Fruit fly (Drosophila melanogaster) whole organism, embryonic: ENCODE results near the gene CG34288.

ENCODE experiments used
- Ada2b ChIP-seq: fragments of 200-800 bp; sonication (Bioruptor generic); IDR thresholded peaks from 2 replicates; pipeline ENCODE4 v1.3.6; 2022; ENCODE audit warnings: missing biosample characterization, missing genetic modification characterization
- CG10209 ChIP-seq: fragments of 200-800 bp; sonication (Bioruptor generic); optimal IDR thresholded peaks from 3 replicates; lab custom pipeline; 2017; ENCODE audit warnings: missing biosample characterization, mild to moderate bottlenecking, missing genetic modification characterization, missing genetic modification reagents
- CG10654 ChIP-seq: fragments of 200-800 bp; sonication (Bioruptor generic); optimal IDR thresholded peaks from 2 replicates; lab custom pipeline; 2016; ENCODE audit warnings: missing biosample characterization, missing genetic modification characterization
- CG11695 ChIP-seq: fragments of 200-800 bp; sonication (Bioruptor generic); IDR thresholded peaks from 3 replicates; pipeline ENCODE4 v1.3.6; 2022; ENCODE audit warnings: missing biosample characterization, missing genetic modification characterization
- CG12391 ChIP-seq: fragments of 200-800 bp; sonication (Bioruptor generic); optimal IDR thresholded peaks from 3 replicates; lab custom pipeline; 2018; ENCODE audit warnings: missing biosample characterization, mild to moderate bottlenecking, missing genetic modification characterization, moderate library complexity
- CG13296 ChIP-seq: fragments of 200-800 bp; sonication (Bioruptor generic); optimal IDR thresholded peaks from 3 replicates; lab custom pipeline; 2018; ENCODE audit warnings: missing biosample characterization, mild to moderate bottlenecking, missing genetic modification characterization
- CG13624 ChIP-seq: fragments of 200-800 bp; sonication (Bioruptor generic); optimal IDR thresholded peaks from 2 replicates; lab custom pipeline; 2016; ENCODE audit warnings: missing biosample characterization, missing genetic modification characterization
- CG14965 ChIP-seq: fragments of 200-800 bp; sonication (Bioruptor generic); optimal IDR thresholded peaks from 2 replicates; lab custom pipeline; 2016; ENCODE audit warnings: missing biosample characterization, missing genetic modification characterization, borderline replicate concordance
- CG15479 ChIP-seq: fragments of 200-800 bp; sonication (Bioruptor generic); optimal IDR thresholded peaks from 3 replicates; lab custom pipeline; 2019; ENCODE audit warnings: missing biosample characterization, mild to moderate bottlenecking, missing genetic modification characterization, moderate library complexity
- CG1603 ChIP-seq: fragments of 200-800 bp; sonication (Bioruptor generic); optimal IDR thresholded peaks from 2 replicates; lab custom pipeline; 2019; ENCODE audit warnings: missing biosample characterization, mild to moderate bottlenecking, missing genetic modification characterization, moderate library complexity
- CG17912 ChIP-seq: fragments of 200-800 bp; sonication (Bioruptor generic); optimal IDR thresholded peaks from 2 replicates; lab custom pipeline; 2018; ENCODE audit warnings: missing biosample characterization, mild to moderate bottlenecking, missing genetic modification characterization
- CG2129 ChIP-seq: fragments of 200-800 bp; sonication (Bioruptor generic); IDR thresholded peaks from 2 replicates; pipeline ENCODE4 v1.3.6; 2022; ENCODE audit warnings: missing biosample characterization, missing genetic modification characterization; ENCODE audit not compliant: partially characterized antibody
- CG31224 ChIP-seq: fragments of 200-800 bp; sonication (Bioruptor generic); IDR thresholded peaks from 2 replicates; pipeline ENCODE4 v1.3.6; 2022; ENCODE audit warnings: missing biosample characterization, missing genetic modification characterization
- CG33557 ChIP-seq: fragments of 200-800 bp; sonication (Bioruptor generic); optimal IDR thresholded peaks from 2 replicates; lab custom pipeline; 2019; ENCODE audit warnings: missing biosample characterization, mild to moderate bottlenecking, missing genetic modification characterization, moderate library complexity
- CG3726 ChIP-seq: fragments of 200-800 bp; sonication (Bioruptor generic); IDR thresholded peaks from 3 replicates; pipeline ENCODE4, ENCODE4 v1.3.6; 2022; ENCODE audit warnings: missing biosample characterization, missing genetic modification characterization
- CG4328 ChIP-seq: fragments of 200-800 bp; sonication (Bioruptor generic); optimal IDR thresholded peaks from 3 replicates; lab custom pipeline; 2017; ENCODE audit warnings: missing biosample characterization, missing genetic modification reagents, missing genetic modification characterization
- CG4617 ChIP-seq: fragments of 200-800 bp; sonication (Bioruptor generic); optimal IDR thresholded peaks from 3 replicates; lab custom pipeline; 2016; ENCODE audit warnings: missing biosample characterization, missing genetic modification characterization, borderline replicate concordance
- CG7839 ChIP-seq: fragments of 200-800 bp; sonication (Bioruptor generic); optimal IDR thresholded peaks from 3 replicates; lab custom pipeline; 2018; ENCODE audit warnings: missing biosample characterization, mild to moderate bottlenecking, missing genetic modification characterization, moderate library complexity
- CG8478 ChIP-seq: fragments of >200 bp; optimal IDR thresholded peaks from 2 replicates; lab custom pipeline; 2018
- CG8944 ChIP-seq: fragments of 200-800 bp; sonication (Bioruptor generic); optimal IDR thresholded peaks from 3 replicates; lab custom pipeline; 2016; ENCODE audit warnings: missing biosample characterization, missing genetic modification characterization
- CTCF ChIP-seq: fragments of 200-800 bp; sonication (Bioruptor generic); optimal IDR thresholded peaks from 2 replicates; lab custom pipeline; 2017; ENCODE audit warnings: missing biosample characterization, mild to moderate bottlenecking, missing genetic modification characterization, moderate library complexity
- Chrac-16 ChIP-seq: fragments of 200-800 bp; sonication (Bioruptor generic); optimal IDR thresholded peaks from 3 replicates; lab custom pipeline; 2016; ENCODE audit warnings: missing biosample characterization, missing genetic modification characterization
- Dad ChIP-seq: fragments of 200-800 bp; sonication (Bioruptor generic); optimal IDR thresholded peaks from 3 replicates; lab custom pipeline; 2016; ENCODE audit warnings: missing biosample characterization, missing genetic modification characterization
- Doc2 ChIP-seq: fragments of 200-800 bp; sonication (Bioruptor generic); IDR thresholded peaks from 2 replicates; pipeline ENCODE4 v1.3.6; 2022; ENCODE audit warnings: missing biosample characterization, missing genetic modification characterization
- Hr3 ChIP-seq: fragments of 200-800 bp; sonication (Bioruptor generic); optimal IDR thresholded peaks from 3 replicates; lab custom pipeline; 2016; ENCODE audit warnings: missing biosample characterization, missing genetic modification characterization
- Hr78 ChIP-seq, 2 experiments: fragments of 200-800 bp in 1 of 2; fragments of >200 bp in 1 of 2; sonication (Bioruptor generic) in 1 of 2; optimal IDR thresholded peaks; 2 replicates each; lab custom pipeline; 2017 to 2019; ENCODE audit warnings: missing biosample characterization in 2 of 2, missing genetic modification characterization in 2 of 2, mild to moderate bottlenecking in 1 of 2, moderate library complexity in 1 of 2
- Kr ChIP-seq: fragments of 200-800 bp; sonication (Bioruptor generic); optimal IDR thresholded peaks from 2 replicates; lab custom pipeline; 2017; ENCODE audit warnings: missing biosample characterization, mild to moderate bottlenecking, missing genetic modification characterization
- MESR4 ChIP-seq: fragments of 200-800 bp; sonication (Bioruptor generic); optimal IDR thresholded peaks from 2 replicates; lab custom pipeline; 2018; ENCODE audit warnings: missing biosample characterization, mild to moderate bottlenecking, missing genetic modification characterization, moderate library complexity
- Rx ChIP-seq: fragments of 200-800 bp; sonication (Bioruptor generic); IDR thresholded peaks from 2 replicates; pipeline ENCODE4 v1.3.6; 2022; ENCODE audit warnings: missing biosample characterization, missing genetic modification characterization
- Stat92E ChIP-seq, 3 experiments: fragments of >200 bp in 2 of 3; fragments of 200-800 bp in 1 of 3; sonication (Bioruptor generic) in 1 of 3; optimal IDR thresholded peaks; 2 replicates each; lab custom pipeline; 2017 to 2019; ENCODE audit warnings: missing biosample characterization in 3 of 3, missing genetic modification characterization in 3 of 3, mild to moderate bottlenecking in 1 of 3, moderate library complexity in 1 of 3
- Taf1 ChIP-seq: fragments of 200-800 bp; sonication (Bioruptor generic); IDR thresholded peaks from 2 replicates; pipeline ENCODE4 v1.3.6; 2022; ENCODE audit warnings: missing biosample characterization, missing genetic modification characterization
- al ChIP-seq: fragments of 200-800 bp; sonication (Bioruptor generic); IDR thresholded peaks from 2 replicates; pipeline ENCODE4 v1.3.6; 2022; ENCODE audit warnings: missing biosample characterization, missing genetic modification characterization
- crol ChIP-seq: fragments of 200-800 bp; sonication (Bioruptor generic); IDR thresholded peaks from 2 replicates; pipeline ENCODE4 v1.3.6; 2022; ENCODE audit warnings: missing biosample characterization, missing genetic modification characterization
- crp ChIP-seq, 2 experiments: fragments of 200-800 bp; sonication (Bioruptor generic); optimal IDR thresholded peaks; 2 replicates in 1 of 2; 3 replicates in 1 of 2; lab custom pipeline; 2017; ENCODE audit warnings: missing biosample characterization in 2 of 2, missing genetic modification characterization in 2 of 2, mild to moderate bottlenecking in 1 of 2, moderate library complexity in 1 of 2
- dm ChIP-seq: fragments of 200-800 bp; sonication (Bioruptor generic); optimal IDR thresholded peaks from 3 replicates; lab custom pipeline; 2016; ENCODE audit warnings: missing biosample characterization, missing genetic modification characterization
- dmrt11E ChIP-seq: fragments of 200-800 bp; sonication (Bioruptor generic); optimal IDR thresholded peaks from 3 replicates; lab custom pipeline; 2018; ENCODE audit warnings: missing biosample characterization, mild to moderate bottlenecking, missing genetic modification characterization, moderate library complexity
- dmrt99B ChIP-seq: fragments of 200-800 bp; sonication (Bioruptor generic); optimal IDR thresholded peaks from 2 replicates; lab custom pipeline; 2018; ENCODE audit warnings: missing biosample characterization, mild to moderate bottlenecking, missing genetic modification characterization, moderate library complexity
- esg ChIP-seq: fragments of 200-800 bp; sonication (Bioruptor generic); conservative IDR thresholded peaks from 2 replicates; pipeline ENCODE4 v1.3.6; 2022; ENCODE audit warnings: missing biosample characterization, missing genetic modification characterization
- exex ChIP-seq: fragments of 200-800 bp; sonication (Bioruptor generic); optimal IDR thresholded peaks from 4 replicates; lab custom pipeline; 2018; ENCODE audit warnings: missing biosample characterization, mild to moderate bottlenecking, missing genetic modification characterization, moderate library complexity
- ham ChIP-seq: fragments of 200-800 bp; sonication (Bioruptor generic); IDR thresholded peaks from 2 replicates; pipeline ENCODE4 v1.3.6; 2022; ENCODE audit warnings: missing biosample characterization, missing genetic modification characterization
- hth ChIP-seq: fragments of >200 bp; optimal IDR thresholded peaks from 2 replicates; lab custom pipeline; 2017; ENCODE audit warnings: inconsistent platforms
- lmd ChIP-seq: fragments of 200-800 bp; sonication (Bioruptor generic); IDR thresholded peaks from 2 replicates; pipeline ENCODE4 v1.3.6; 2022; ENCODE audit warnings: missing biosample characterization, missing genetic modification characterization
- mirr ChIP-seq: fragments of 200-800 bp; sonication (Bioruptor generic); optimal IDR thresholded peaks from 3 replicates; lab custom pipeline; 2018; ENCODE audit warnings: missing biosample characterization, mild to moderate bottlenecking, missing genetic modification characterization
- oc ChIP-seq: fragments of 200-800 bp; sonication (Bioruptor generic); optimal IDR thresholded peaks from 2 replicates; lab custom pipeline; 2018; ENCODE audit warnings: missing biosample characterization, mild to moderate bottlenecking, missing genetic modification characterization, moderate library complexity
- otp ChIP-seq: fragments of 200-800 bp; sonication (Bioruptor generic); IDR thresholded peaks from 3 replicates; pipeline ENCODE4, ENCODE4 v1.3.6; 2022; ENCODE audit warnings: missing biosample characterization, missing genetic modification characterization
- pita ChIP-seq: fragments of 200-800 bp; sonication (Bioruptor generic); optimal IDR thresholded peaks from 2 replicates; lab custom pipeline; 2017; ENCODE audit warnings: missing biosample characterization, mild to moderate bottlenecking, missing genetic modification characterization
- ssp ChIP-seq: fragments of 200-800 bp; sonication (Bioruptor generic); IDR thresholded peaks from 2 replicates; pipeline ENCODE4 v1.3.6; 2022; ENCODE audit warnings: missing biosample characterization, missing genetic modification characterization
- stc ChIP-seq: fragments of 200-800 bp; sonication (Bioruptor generic); IDR thresholded peaks from 2 replicates; pipeline ENCODE4 v1.3.6; 2022; ENCODE audit warnings: missing biosample characterization, missing genetic modification characterization
- zfh2 ChIP-seq: fragments of 200-800 bp; sonication (Bioruptor generic); optimal IDR thresholded peaks from 2 replicates; lab custom pipeline; 2016; ENCODE audit warnings: missing biosample characterization, missing genetic modification characterization

The CG34288 gene

dm6 chr3R:22410537-22411360 is 36.3 kb downstream of the CG34288 start, which contains the start of the genes CG13850 and lqfR (continued):
- TF ChIP-seq Hr3 (GFP tag; lab: Kevin White, UChicago) = peak; percentile 84
- TF ChIP-seq esg (GFP tag; lab: Robert Waterston, UW) = peak; percentile 53; the same call in 1 of the 2 replicates
- no peak; the same call in 1 of the 2 replicates for TF ChIP-seq Ada2b (GFP tag; lab: Robert Waterston, UW)
- TF ChIP-seq CG1603 (tag; lab: Kevin White, UChicago) = peak; percentile 3
- TF ChIP-seq CTCF (GFP tag; lab: Kevin White, UChicago) = no peak
- TF ChIP-seq mirr (GFP tag; lab: Kevin White, UChicago) = no peak
- TF ChIP-seq CG4617 (GFP tag; lab: Kevin White, UChicago) = peak; percentile 40
- peak; percentile 81 for TF ChIP-seq CG10654 (GFP tag; lab: Kevin White, UChicago)
- no peak; the same call in 1 of the 2 replicates for TF ChIP-seq stc (GFP tag; lab: Robert Waterston, UW)
- TF ChIP-seq CG15479 (GFP tag; lab: Kevin White, UChicago) = no peak
- no peak for TF ChIP-seq Stat92E (GFP tag; optimal IDR thresholded peaks at IDR 0.05; lab: Kevin White, UChicago)
- TF ChIP-seq zfh2 (GFP tag; lab: Kevin White, UChicago) = peak; percentile 92
- no peak for TF ChIP-seq Doc2 (GFP tag; lab: Robert Waterston, UW)
- peak; percentile 41; the same call in 1 of the 2 replicates for TF ChIP-seq CG31224 (GFP tag; lab: Robert Waterston, UW)
- TF ChIP-seq pita (GFP tag; lab: Kevin White, UChicago) = no peak
- TF ChIP-seq lmd = peak; percentile 64
- no peak for TF ChIP-seq Kr
- peak; percentile 80 for TF ChIP-seq dm
- no peak for TF ChIP-seq otp (GFP tag; lab: Robert Waterston, UW)
- peak; percentile 68 for TF ChIP-seq dmrt11E (tag; lab: Kevin White, UChicago)
- no peak for TF ChIP-seq CG11695 (GFP tag; lab: Robert Waterston, UW)
- peak; percentile 64 for TF ChIP-seq CG33557 (GFP tag; lab: Kevin White, UChicago)
- peak; percentile 60; the same call in 1 of the 2 replicates for TF ChIP-seq al (GFP tag; lab: Robert Waterston, UW)
- TF ChIP-seq MESR4 (GFP tag; lab: Kevin White, UChicago) = peak; percentile 28
- no peak for TF ChIP-seq CG7839 (tag; lab: Kevin White, UChicago)
- no peak for TF ChIP-seq Hr78 (GFP tag; optimal IDR thresholded peaks at IDR 0.05; lab: Kevin White, UChicago)
- no peak for TF ChIP-seq CG8478 (lab: Kevin White, UChicago)
- TF ChIP-seq Dad (GFP tag; lab: Kevin White, UChicago) = peak; percentile 72
- no peak for TF ChIP-seq crol (GFP tag; lab: Robert Waterston, UW)
- TF ChIP-seq ssp (GFP tag; lab: Robert Waterston, UW) = peak; percentile 33; the same call in 1 of the 2 replicates
- peak; percentile 46 for TF ChIP-seq CG13296 (GFP tag; lab: Kevin White, UChicago)
- no peak for TF ChIP-seq Rx (GFP tag; lab: Robert Waterston, UW)
- no peak for TF ChIP-seq CG2129 (GFP tag; lab: Robert Waterston, UW)
- TF ChIP-seq CG14965 (GFP tag; lab: Kevin White, UChicago) = no peak
- TF ChIP-seq CG17912 (GFP tag; lab: Kevin White, UChicago) = peak; percentile 19
- TF ChIP-seq hth (lab: Kevin White, UChicago) = no peak
- TF ChIP-seq Taf1 (GFP tag; lab: Robert Waterston, UW) = no peak; the same call in 1 of the 2 replicates
- TF ChIP-seq CG8944 (GFP tag; lab: Kevin White, UChicago) = peak; percentile 72
- no peak for TF ChIP-seq exex (tag; lab: Kevin White, UChicago)
- no peak for TF ChIP-seq ham (GFP tag; lab: Robert Waterston, UW)
- TF ChIP-seq CG10209 = peak; percentile 80
- TF ChIP-seq CG13624 (GFP tag; lab: Kevin White, UChicago) = peak; percentile 81
- peak; percentile 76 for TF ChIP-seq Chrac-16 (GFP tag; lab: Kevin White, UChicago)
- TF ChIP-seq CG12391 (tag; lab: Kevin White, UChicago) = peak; percentile 80
- no peak for TF ChIP-seq dmrt99B (tag; lab: Kevin White, UChicago)
- no peak for TF ChIP-seq CG3726
- peak; percentile 63 for TF ChIP-seq CG4328 (GFP tag; lab: Kevin White, UChicago)
- peak; percentile 21 to 84 for TF ChIP-seq crp (GFP tag; optimal IDR thresholded peaks at IDR 0.05; lab: Kevin White, UChicago)
- no peak for TF ChIP-seq oc (tag; lab: Kevin White, UChicago)
